Worm (Caenorhabditis elegans) whole organism, late embryonic: ENCODE results near the gene faah-2.

Experiments used
- ahr-1 ChIP-seq: sonication (generic microtip); optimal IDR thresholded peaks from 2 replicates; lab custom pipeline; 2016; ENCODE audit warnings: missing genetic modification characterization, missing compliant biosample characterization
- ama-1 ChIP-seq: fragments of 150-350 bp; optimal IDR thresholded peaks from 2 replicates; lab custom pipeline; 2014
- ceh-48 ChIP-seq: sonication (generic microtip); optimal IDR thresholded peaks from 2 replicates; lab custom pipeline; 2016; ENCODE audit warnings: missing genetic modification characterization, inconsistent platforms, missing compliant biosample characterization
- ceh-9 ChIP-seq: sonication (generic microtip); optimal IDR thresholded peaks from 2 replicates; lab custom pipeline; 2016; ENCODE audit warnings: mild to moderate bottlenecking, missing genetic modification characterization, inconsistent platforms, missing compliant biosample characterization
- elt-2 ChIP-seq: sonication (generic microtip); optimal IDR thresholded peaks from 2 replicates; lab custom pipeline; 2016; ENCODE audit warnings: missing genetic modification reagents, missing genetic modification characterization, missing compliant biosample characterization
- nfya-1 ChIP-seq: sonication (generic microtip); optimal IDR thresholded peaks from 2 replicates; lab custom pipeline; 2017; ENCODE audit warnings: missing genetic modification characterization, mild to moderate bottlenecking, missing compliant biosample characterization, antibody characterized with exemption, moderate library complexity
- pha-2 ChIP-seq: sonication (generic microtip); optimal IDR thresholded peaks from 2 replicates; lab custom pipeline; 2017; ENCODE audit warnings: mild to moderate bottlenecking, missing genetic modification characterization, missing compliant biosample characterization
- pqm-1 ChIP-seq: sonication (generic microtip); optimal IDR thresholded peaks from 2 replicates; lab custom pipeline; 2016; ENCODE audit warnings: missing genetic modification characterization, missing compliant biosample characterization
- pros-1 ChIP-seq: fragments of 150-350 bp; optimal IDR thresholded peaks from 2 replicates; lab custom pipeline; 2014; ENCODE audit warnings: missing biosample characterization, missing genetic modification reagents, missing genetic modification characterization
- tbx-2 ChIP-seq: sonication (generic microtip); optimal IDR thresholded peaks from 2 replicates; lab custom pipeline; 2016; ENCODE audit warnings: missing genetic modification characterization, missing compliant biosample characterization
- unc-42 ChIP-seq: sonication (generic microtip); optimal IDR thresholded peaks from 2 replicates; lab custom pipeline; 2016; ENCODE audit warnings: missing genotype, missing genetic modification characterization, missing compliant biosample characterization
- zip-5 ChIP-seq: sonication (generic microtip); optimal IDR thresholded peaks from 2 replicates; lab custom pipeline; 2016; ENCODE audit warnings: missing genetic modification characterization, missing compliant biosample characterization

ce11 chrIV:8138984-8139383 is 13.3 kb upstream of the faah-2 start, which contains the start of gene pmk-3:
- TF ChIP-seq nfya-1 (tag; lab: Kevin White, UChicago) (no peak), zip-5 (no peak), elt-2 (no peak), ceh-9 (tag; lab: Kevin White, UChicago) (no peak), ama-1 (lab: Kevin White, UChicago) (no peak), unc-42 (tag; lab: Kevin White, UChicago) (no peak), tbx-2 (tag; lab: Kevin White, UChicago) (no peak), ahr-1 (no peak), ceh-48 (tag; lab: Kevin White, UChicago) (no peak), pqm-1 (tag; lab: Kevin White, UChicago) (no peak), pha-2 (tag; lab: Kevin White, UChicago) (no peak), pros-1 (tag; lab: Kevin White, UChicago) (no peak)
